Fruit fly (Drosophila melanogaster) whole organism, embryonic: ENCODE data around the gene VhaM9.7-c.

Source experiments
- CG10267 ChIP-seq: fragments of 200-800 bp; sonication (Bioruptor generic); optimal IDR thresholded peaks from 2 replicates; lab custom pipeline; 2018; ENCODE audit warnings: missing biosample characterization, mild to moderate bottlenecking, missing genetic modification characterization, moderate library complexity
- CG13123 ChIP-seq: fragments of 200-800 bp; sonication (Bioruptor generic); optimal IDR thresholded peaks from 2 replicates; lab custom pipeline; 2016; ENCODE audit warnings: missing biosample characterization, missing genetic modification characterization
- CG14014 ChIP-seq: fragments of 200-800 bp; sonication (Bioruptor generic); IDR thresholded peaks from 2 replicates; pipeline ENCODE4 v1.3.6; 2022; ENCODE audit warnings: missing biosample characterization, missing genetic modification characterization
- CG15601 ChIP-seq: fragments of 200-800 bp; sonication (Bioruptor generic); optimal IDR thresholded peaks from 3 replicates; lab custom pipeline; 2019; ENCODE audit warnings: missing biosample characterization, mild to moderate bottlenecking, missing genetic modification characterization, moderate library complexity
- CG1792 ChIP-seq: fragments of 200-800 bp; sonication (Bioruptor generic); optimal IDR thresholded peaks from 2 replicates; lab custom pipeline; 2016; ENCODE audit warnings: missing biosample characterization, missing genetic modification characterization
- CG30020 ChIP-seq: fragments of 200-800 bp; optimal IDR thresholded peaks from 2 replicates; lab custom pipeline; 2019; ENCODE audit warnings: missing biosample characterization, mild to moderate bottlenecking, missing genetic modification characterization, moderate library complexity
- CG31441 ChIP-seq: fragments of 200-800 bp; sonication (Bioruptor generic); IDR thresholded peaks from 2 replicates; pipeline ENCODE4 v1.3.6; 2022; ENCODE audit warnings: missing biosample characterization, missing genetic modification characterization
- CG4328 ChIP-seq: fragments of 200-800 bp; sonication (Bioruptor generic); optimal IDR thresholded peaks from 3 replicates; lab custom pipeline; 2017; ENCODE audit warnings: missing biosample characterization, missing genetic modification reagents, missing genetic modification characterization
- CG5245 ChIP-seq: fragments of 200-800 bp; sonication (Bioruptor generic); optimal IDR thresholded peaks from 3 replicates; lab custom pipeline; 2016; ENCODE audit warnings: missing biosample characterization, missing genetic modification characterization
- CG6689 ChIP-seq: fragments of 200-800 bp; sonication (Bioruptor generic); IDR thresholded peaks from 2 replicates; pipeline ENCODE4 v1.3.6; 2022; ENCODE audit warnings: missing biosample characterization, missing genetic modification characterization
- CG6765 ChIP-seq: fragments of 200-800 bp; sonication (Bioruptor generic); optimal IDR thresholded peaks from 3 replicates; lab custom pipeline; 2017; ENCODE audit warnings: missing biosample characterization, mild to moderate bottlenecking, missing genetic modification characterization
- CG7271 ChIP-seq: fragments of 200-800 bp; sonication (Bioruptor generic); optimal IDR thresholded peaks from 2 replicates; lab custom pipeline; 2018; ENCODE audit warnings: missing biosample characterization, mild to moderate bottlenecking, missing genetic modification characterization, moderate library complexity
- CG7963 ChIP-seq: fragments of 200-800 bp; sonication (Bioruptor generic); IDR thresholded peaks from 3 replicates; pipeline ENCODE4 v1.3.6; 2022; ENCODE audit warnings: missing biosample characterization, missing genetic modification characterization; ENCODE audit not compliant: partially characterized antibody
- CG8290 ChIP-seq, 3 experiments: fragments of 200-800 bp; sonication (Bioruptor generic); optimal IDR thresholded peaks; 2 replicates each; lab custom pipeline; 2016 to 2019; ENCODE audit warnings: missing biosample characterization in 3 of 3, missing genetic modification characterization in 3 of 3, mild to moderate bottlenecking in 2 of 3, moderate library complexity in 1 of 3
- CG8924 ChIP-seq: fragments of 200-800 bp; optimal IDR thresholded peaks from 3 replicates; lab custom pipeline; 2019; ENCODE audit warnings: missing biosample characterization, mild to moderate bottlenecking, missing genetic modification characterization, moderate library complexity
- CG9727 ChIP-seq: fragments of 200-800 bp; sonication (Bioruptor generic); optimal IDR thresholded peaks from 3 replicates; lab custom pipeline; 2017; ENCODE audit warnings: missing biosample characterization, mild to moderate bottlenecking, missing genetic modification characterization
- Dek ChIP-seq: fragments of 200-800 bp; sonication (Bioruptor generic); optimal IDR thresholded peaks from 3 replicates; lab custom pipeline; 2019; ENCODE audit warnings: missing biosample characterization, mild to moderate bottlenecking, missing genetic modification characterization, moderate library complexity
- Dref ChIP-seq: fragments of 200-800 bp; sonication (Bioruptor generic); IDR thresholded peaks from 2 replicates; pipeline ENCODE4 v1.3.6; 2022; ENCODE audit warnings: missing biosample characterization, missing genetic modification characterization
- Ets97D ChIP-seq: fragments of 200-800 bp; sonication (Bioruptor generic); optimal IDR thresholded peaks from 3 replicates; lab custom pipeline; 2016; ENCODE audit warnings: missing biosample characterization, missing genetic modification characterization
- Fer1 ChIP-seq: fragments of 200-800 bp; sonication (Bioruptor generic); optimal IDR thresholded peaks from 2 replicates; lab custom pipeline; 2017; ENCODE audit warnings: missing biosample characterization, mild to moderate bottlenecking, missing genetic modification characterization
- GATAe ChIP-seq: fragments of 200-800 bp; sonication (Bioruptor generic); conservative IDR thresholded peaks from 2 replicates; pipeline ENCODE4 v1.3.6; 2022; ENCODE audit warnings: missing biosample characterization, missing genetic modification characterization
- HmgZ ChIP-seq: fragments of 200-800 bp; sonication (Bioruptor generic); optimal IDR thresholded peaks from 2 replicates; lab custom pipeline; 2018; ENCODE audit warnings: missing biosample characterization, mild to moderate bottlenecking, missing genetic modification characterization
- Kr ChIP-seq: fragments of 200-800 bp; sonication (Bioruptor generic); optimal IDR thresholded peaks from 2 replicates; lab custom pipeline; 2017; ENCODE audit warnings: missing biosample characterization, mild to moderate bottlenecking, missing genetic modification characterization
- NC2β ChIP-seq: fragments of 200-800 bp; sonication (Bioruptor generic); optimal IDR thresholded peaks from 2 replicates; lab custom pipeline; 2016; ENCODE audit warnings: missing biosample characterization, missing genetic modification characterization
- Ravus ChIP-seq: fragments of 200-800 bp; sonication (Bioruptor generic); IDR thresholded peaks from 2 replicates; pipeline ENCODE4 v1.3.6; 2022; ENCODE audit warnings: missing biosample characterization, missing genetic modification characterization
- Sox100B ChIP-seq: fragments of 200-800 bp; sonication (Bioruptor generic); optimal IDR thresholded peaks from 3 replicates; lab custom pipeline; 2018; ENCODE audit warnings: missing biosample characterization, mild to moderate bottlenecking, missing genetic modification characterization
- YL-1 ChIP-seq: fragments of 200-800 bp; sonication (Bioruptor generic); optimal IDR thresholded peaks from 3 replicates; lab custom pipeline; 2017; ENCODE audit warnings: missing biosample characterization, mild to moderate bottlenecking, missing genetic modification characterization
- bigmax ChIP-seq: fragments of 200-800 bp; sonication (Bioruptor generic); optimal IDR thresholded peaks from 2 replicates; lab custom pipeline; 2018; ENCODE audit warnings: missing biosample characterization, mild to moderate bottlenecking, missing genetic modification characterization
- corto ChIP-seq: fragments of 200-800 bp; sonication (Bioruptor generic); optimal IDR thresholded peaks from 2 replicates; lab custom pipeline; 2016; ENCODE audit warnings: missing biosample characterization, mild to moderate bottlenecking, missing genetic modification characterization, moderate library complexity
- en ChIP-seq: fragments of 200-800 bp; sonication (Bioruptor generic); optimal IDR thresholded peaks from 2 replicates; lab custom pipeline; 2016; ENCODE audit warnings: missing biosample characterization, missing genetic modification characterization
- ewg ChIP-seq: fragments of 200-800 bp; sonication (Bioruptor generic); optimal IDR thresholded peaks from 3 replicates; lab custom pipeline; 2017; ENCODE audit warnings: mild to moderate bottlenecking, missing biosample characterization, missing genetic modification reagents, missing genetic modification characterization
- fu2 ChIP-seq: fragments of 200-800 bp; sonication (Bioruptor generic); optimal IDR thresholded peaks from 2 replicates; lab custom pipeline; 2016; ENCODE audit warnings: missing biosample characterization, missing genetic modification characterization
- hkb ChIP-seq, 2 experiments: fragments of 200-800 bp in 1 of 2; fragments of >200 bp in 1 of 2; sonication (Bioruptor generic) in 1 of 2; IDR thresholded peaks in 1 of 2; optimal IDR thresholded peaks in 1 of 2; 2 replicates each; pipeline versions ENCODE4 v1.3.6 to Lab custom; 2017 to 2022; ENCODE audit warnings: missing biosample characterization in 1 of 2, missing genetic modification characterization in 1 of 2
- lbe ChIP-seq: fragments of 200-800 bp; sonication (Bioruptor generic); optimal IDR thresholded peaks from 2 replicates; lab custom pipeline; 2016; ENCODE audit warnings: missing biosample characterization, mild to moderate bottlenecking, missing genetic modification characterization
- lilli ChIP-seq: fragments of 200-800 bp; sonication (Bioruptor generic); optimal IDR thresholded peaks from 3 replicates; lab custom pipeline; 2016; ENCODE audit warnings: missing biosample characterization, missing genetic modification characterization
- lola ChIP-seq, 3 experiments: fragments of >200 bp in 2 of 3; fragments of 200-800 bp in 1 of 3; sonication (Bioruptor generic) in 1 of 3; optimal IDR thresholded peaks; 2 replicates each; lab custom pipeline; 2017 to 2019; ENCODE audit warnings: missing biosample characterization in 3 of 3, missing genetic modification characterization in 3 of 3, mild to moderate bottlenecking in 1 of 3, moderate library complexity in 1 of 3
- onecut ChIP-seq: fragments of 200-800 bp; sonication (Bioruptor generic); IDR thresholded peaks from 2 replicates; pipeline ENCODE4 v1.3.6; 2022; ENCODE audit warnings: missing biosample characterization, missing genetic modification characterization
- pfk ChIP-seq: fragments of 200-800 bp; sonication (Bioruptor generic); optimal IDR thresholded peaks from 2 replicates; lab custom pipeline; 2018; ENCODE audit warnings: missing biosample characterization, mild to moderate bottlenecking, missing genetic modification characterization, moderate library complexity
- pnt ChIP-seq: fragments of 200-800 bp; sonication (Bioruptor generic); optimal IDR thresholded peaks from 3 replicates; lab custom pipeline; 2016; ENCODE audit warnings: missing biosample characterization, missing genetic modification characterization
- prd ChIP-seq, 3 experiments: fragments of >200 bp in 2 of 3; fragments of 200-800 bp in 1 of 3; sonication (Bioruptor generic) in 1 of 3; optimal IDR thresholded peaks in 2 of 3; IDR thresholded peaks in 1 of 3; 2 replicates in 2 of 3; 3 replicates in 1 of 3; pipeline versions ENCODE4 v1.3.6 to Lab custom; 2017 to 2022; ENCODE audit warnings: missing biosample characterization in 1 of 3, missing genetic modification characterization in 1 of 3
- sc ChIP-seq, 3 experiments: fragments of >200 bp in 2 of 3; fragments of 200-800 bp in 1 of 3; sonication (Bioruptor generic) in 1 of 3; optimal IDR thresholded peaks; 2 replicates in 2 of 3; 3 replicates in 1 of 3; lab custom pipeline; 2017; ENCODE audit warnings: mild to moderate bottlenecking in 1 of 3, missing biosample characterization in 1 of 3, missing genetic modification characterization in 1 of 3, missing genetic modification reagents in 1 of 3
- slp2 ChIP-seq: fragments of 200-800 bp; sonication (Bioruptor generic); optimal IDR thresholded peaks from 2 replicates; lab custom pipeline; 2016; ENCODE audit warnings: missing biosample characterization, missing genetic modification characterization
- sr ChIP-seq: fragments of 200-800 bp; sonication (Bioruptor generic); IDR thresholded peaks from 3 replicates; pipeline ENCODE4 v1.3.6; 2022; ENCODE audit warnings: missing biosample characterization, missing genetic modification characterization
- tin ChIP-seq: fragments of 200-800 bp; sonication (Bioruptor generic); optimal IDR thresholded peaks from 3 replicates; lab custom pipeline; 2016; ENCODE audit warnings: missing biosample characterization, missing genetic modification characterization
- trem ChIP-seq: fragments of 200-800 bp; optimal IDR thresholded peaks from 3 replicates; lab custom pipeline; 2019; ENCODE audit warnings: missing biosample characterization, mild to moderate bottlenecking, missing genetic modification characterization, moderate library complexity
- vnd ChIP-seq: fragments of 200-800 bp; sonication (Bioruptor generic); IDR thresholded peaks from 3 replicates; pipeline ENCODE4 v1.3.6; 2022; ENCODE audit warnings: missing biosample characterization, missing genetic modification characterization; ENCODE audit not compliant: partially characterized antibody
- zf30C ChIP-seq: fragments of 200-800 bp; sonication (Bioruptor generic); optimal IDR thresholded peaks from 3 replicates; lab custom pipeline; 2018; ENCODE audit warnings: missing biosample characterization, mild to moderate bottlenecking, missing genetic modification characterization

The VhaM9.7-c gene

dm6 chr3L:4138804-4139521, 47.7 kb downstream of the VhaM9.7-c start, which contains the start of the genes Rop and Ras64B (continued):
- TF ChIP-seq vnd (peak; percentile 63; the same call in 2 of the 3 replicates), CG6765 (GFP tag; lab: Kevin White, UChicago) (no peak), Dek (tag; lab: Kevin White, UChicago) (peak; percentile 43), slp2 (GFP tag; lab: Kevin White, UChicago) (peak; percentile 7), CG9727 (peak; percentile 20), CG4328 (GFP tag; lab: Kevin White, UChicago) (no peak), sc (optimal IDR thresholded peaks at IDR 0.05; lab: Kevin White, UChicago) (no peak), sc (GFP tag; optimal IDR thresholded peaks at IDR 0.05; lab: Kevin White, UChicago) (no peak), CG14014 (GFP tag; lab: Robert Waterston, UW) (no peak), NC2β (GFP tag; lab: Kevin White, UChicago) (peak; percentile 39), en (GFP tag; lab: Kevin White, UChicago) (no peak), Ravus (GFP tag; lab: Robert Waterston, UW) (no peak), Kr (GFP tag; lab: Kevin White, UChicago) (no peak), corto (GFP tag; lab: Kevin White, UChicago) (no peak), ewg (GFP tag; lab: Kevin White, UChicago) (peak; percentile 5), onecut (GFP tag; lab: Robert Waterston, UW) (0 out of 2 replicates have a peak, but pooled peaks have one; percentile 1), YL-1 (GFP tag; lab: Kevin White, UChicago) (peak; percentile 99), GATAe (no peak), Fer1 (peak; percentile 66), trem (peak; percentile 74), lilli (GFP tag; lab: Kevin White, UChicago) (peak; percentile 46), HmgZ (tag; lab: Kevin White, UChicago) (peak; percentile 89), CG8924 (tag; lab: Kevin White, UChicago) (peak; percentile 61), CG7271 (tag; lab: Kevin White, UChicago) (peak; percentile 1), Ets97D (peak; percentile 82), CG30020 (tag; lab: Kevin White, UChicago) (peak; percentile 27), CG5245 (GFP tag; lab: Kevin White, UChicago) (no peak), zf30C (GFP tag; lab: Kevin White, UChicago) (no peak), pnt (GFP tag; lab: Kevin White, UChicago) (no peak), lola (GFP tag; optimal IDR thresholded peaks at IDR 0.05; lab: Kevin White, UChicago) (no peak), CG7963 (GFP tag; lab: Robert Waterston, UW) (peak; percentile 77), CG13123 (GFP tag; lab: Kevin White, UChicago) (no peak), CG1792 (GFP tag; lab: Kevin White, UChicago) (no peak), sr (GFP tag; lab: Robert Waterston, UW) (peak; percentile 32; the same call in 1 of the 3 replicates), prd (optimal IDR thresholded peaks at IDR 0.05; lab: Kevin White, UChicago) (no peak), prd (GFP tag; IDR thresholded peaks at IDR 0.05; lab: Robert Waterston, UW) (no peak), lbe (GFP tag; lab: Kevin White, UChicago) (no peak), CG6689 (GFP tag; lab: Robert Waterston, UW) (0 out of 2 replicates have a peak, but pooled peaks have one; percentile 22), CG15601 (tag; lab: Kevin White, UChicago) (peak; percentile 42), pfk (GFP tag; lab: Kevin White, UChicago) (no peak), hkb (optimal IDR thresholded peaks at IDR 0.05; lab: Kevin White, UChicago) (no peak), hkb (GFP tag; IDR thresholded peaks at IDR 0.05; lab: Robert Waterston, UW) (no peak), CG10267 (tag; lab: Kevin White, UChicago) (peak; percentile 67), tin (GFP tag; lab: Kevin White, UChicago) (no peak), Dref (GFP tag; lab: Robert Waterston, UW) (peak; percentile 98), bigmax (GFP tag; lab: Kevin White, UChicago) (no peak), Sox100B (GFP tag; lab: Kevin White, UChicago) (no peak), CG8290 (GFP tag; optimal IDR thresholded peaks at IDR 0.05; lab: Kevin White, UChicago) (peak; percentile 53), CG8290 (tag; optimal IDR thresholded peaks at IDR 0.05; lab: Kevin White, UChicago) (peak in 1 of 2 experiments; percentile 84), CG31441 (GFP tag; lab: Robert Waterston, UW) (peak; percentile 30; the same call in 1 of the 2 replicates), fu2 (GFP tag; lab: Kevin White, UChicago) (no peak)
